Fruit fly (Drosophila melanogaster) Kc167 (cell line): ENCODE results near the gene Sfxn1-3.

Experiments used
- Myc ChIP-seq: fragments of >200 bp; optimal IDR thresholded peaks from 2 replicates; lab custom pipeline; 2017; ENCODE audit warnings: missing external identifiers
- Sin3A ChIP-seq: fragments of >200 bp; optimal IDR thresholded peaks from 2 replicates; lab custom pipeline; 2018; ENCODE audit warnings: missing external identifiers
- h ChIP-seq: fragments of >200 bp; optimal IDR thresholded peaks from 3 replicates; lab custom pipeline; 2018; ENCODE audit warnings: missing external identifiers
- insv ChIP-seq: fragments of >200 bp; optimal IDR thresholded peaks from 3 replicates; lab custom pipeline; 2018; ENCODE audit warnings: missing external identifiers
- psq ChIP-seq: fragments of >200 bp; optimal IDR thresholded peaks from 2 replicates; lab custom pipeline; 2017; ENCODE audit warnings: missing external identifiers
- ttk ChIP-seq: sonication (Bioruptor generic); optimal IDR thresholded peaks from 2 replicates; lab custom pipeline; 2017; ENCODE audit warnings: missing external identifiers

The Sfxn1-3 gene

dm6 chr3R:4378363-4379354 lies at the start of gene Sfxn1-3:
Gene Sfxn1-3 (plus strand): TSS chr3R:4378600.
- no peak for TF ChIP-seq psq (lab: Kevin White, UChicago)
- TF ChIP-seq h (lab: Kevin White, UChicago), result no peak
- no peak for TF ChIP-seq Myc
- no peak for TF ChIP-seq ttk (lab: Kevin White, UChicago)
- TF ChIP-seq insv, result no peak
- TF ChIP-seq Sin3A, result no peak

- TF ChIP-seq psq (lab: Kevin White, UChicago) (no peak), Myc (no peak), Sin3A (no peak), insv (no peak), h (lab: Kevin White, UChicago) (no peak), ttk (lab: Kevin White, UChicago) (no peak)
These were observed 44.4 kb upstream of the Sfxn1-3 start, which contains the start of gene CG9776 for dm6 chr3R:4333964-4334363. Gene CG9776 (minus strand): TSS chr3R:4334071.

- no peak for TF ChIP-seq h (lab: Kevin White, UChicago)
- TF ChIP-seq Sin3A, result no peak
- TF ChIP-seq Myc, result no peak
- TF ChIP-seq psq (lab: Kevin White, UChicago), result no peak
- no peak for TF ChIP-seq ttk (lab: Kevin White, UChicago)
- no peak for TF ChIP-seq insv
These were observed 43.6 kb upstream of the Sfxn1-3 start, which contains the start of gene CG14645 for dm6 chr3R:4334798-4335197. Gene CG14645 (plus strand): TSS chr3R:4335098.

dm6 chr3R:4337580-4337979 lies 40.8 kb upstream of the Sfxn1-3 start, which contains the start of the genes Skp2 and CG1103:
Gene Skp2 (minus strand): TSS chr3R:4337674.
Gene CG1103 (plus strand): TSS chr3R:4337755.
- no peak for TF ChIP-seq ttk (lab: Kevin White, UChicago)
- TF ChIP-seq insv, result no peak
- TF ChIP-seq psq (lab: Kevin White, UChicago), result no peak
- TF ChIP-seq Sin3A, result no peak
- no peak for TF ChIP-seq h (lab: Kevin White, UChicago)
- TF ChIP-seq Myc, result no peak

- TF ChIP-seq Sin3A (no peak), insv (no peak), psq (lab: Kevin White, UChicago) (no peak)
These were observed 38.2 kb upstream of the Sfxn1-3 start for dm6 chr3R:4340174-4340573.

dm6 chr3R:4341177-4341576 lies 37.2 kb upstream of the Sfxn1-3 start:
- TF ChIP-seq psq (lab: Kevin White, UChicago), result no peak
- no peak for TF ChIP-seq h (lab: Kevin White, UChicago)
- TF ChIP-seq Myc, result no peak
- no peak for TF ChIP-seq Sin3A
- TF ChIP-seq insv, result no peak
- no peak for TF ChIP-seq ttk (lab: Kevin White, UChicago)

dm6 chr3R:4346636-4347035 lies 31.8 kb upstream of the Sfxn1-3 start, which contains the start of gene hkb:
Gene hkb (minus strand): TSS chr3R:4346646.
- no peak for TF ChIP-seq h (lab: Kevin White, UChicago)
- no peak for TF ChIP-seq Sin3A
- no peak for TF ChIP-seq insv

- TF ChIP-seq Myc (no peak), insv (no peak), h (lab: Kevin White, UChicago) (no peak), Sin3A (no peak), ttk (lab: Kevin White, UChicago) (no peak), psq (lab: Kevin White, UChicago) (no peak)
These were observed 30.1 kb upstream of the Sfxn1-3 start for dm6 chr3R:4348197-4348814.

- no peak for TF ChIP-seq ttk (lab: Kevin White, UChicago)
- TF ChIP-seq h (lab: Kevin White, UChicago), result no peak
- TF ChIP-seq Sin3A, result no peak
- TF ChIP-seq insv, result no peak
- no peak for TF ChIP-seq psq (lab: Kevin White, UChicago)
- TF ChIP-seq Myc, result no peak
These were observed 28.2 kb upstream of the Sfxn1-3 start for dm6 chr3R:4350199-4350598.

- no peak for TF ChIP-seq Sin3A
- TF ChIP-seq Myc, result no peak
- TF ChIP-seq insv, result no peak
- no peak for TF ChIP-seq h (lab: Kevin White, UChicago)
- TF ChIP-seq psq (lab: Kevin White, UChicago), result no peak
- TF ChIP-seq ttk (lab: Kevin White, UChicago), result no peak
These were observed 24.8 kb upstream of the Sfxn1-3 start for dm6 chr3R:4353569-4353968.

- TF ChIP-seq psq (lab: Kevin White, UChicago) (no peak), Myc (no peak), ttk (lab: Kevin White, UChicago) (no peak), insv (no peak)
These were observed 18.8 kb upstream of the Sfxn1-3 start, which contains the start of gene CG1090 for dm6 chr3R:4359625-4360024. Gene CG1090 (plus strand): TSS chr3R:4359883.

dm6 chr3R:4360668-4361110 lies 17.7 kb upstream of the Sfxn1-3 start:
- no peak for TF ChIP-seq Sin3A
- no peak for TF ChIP-seq psq (lab: Kevin White, UChicago)
- TF ChIP-seq h (lab: Kevin White, UChicago), result no peak
- no peak for TF ChIP-seq ttk (lab: Kevin White, UChicago)
- TF ChIP-seq Myc, result no peak
- TF ChIP-seq insv, result no peak
